Worm (Caenorhabditis elegans) whole organism, late embryonic: Measurements from ENCODE around the gene Y73C8C.3.

Experiments
- Y22D7AL.16 ChIP-seq: sonication (generic microtip); optimal IDR thresholded peaks from 2 replicates; lab custom pipeline; 2016; ENCODE audit warnings: missing genetic modification characterization, missing compliant biosample characterization
- ama-1 ChIP-seq: fragments of 150-350 bp; optimal IDR thresholded peaks from 2 replicates; lab custom pipeline; 2014
- pros-1 ChIP-seq: fragments of 150-350 bp; optimal IDR thresholded peaks from 2 replicates; lab custom pipeline; 2014; ENCODE audit warnings: missing biosample characterization, missing genetic modification reagents, missing genetic modification characterization

DNA sequence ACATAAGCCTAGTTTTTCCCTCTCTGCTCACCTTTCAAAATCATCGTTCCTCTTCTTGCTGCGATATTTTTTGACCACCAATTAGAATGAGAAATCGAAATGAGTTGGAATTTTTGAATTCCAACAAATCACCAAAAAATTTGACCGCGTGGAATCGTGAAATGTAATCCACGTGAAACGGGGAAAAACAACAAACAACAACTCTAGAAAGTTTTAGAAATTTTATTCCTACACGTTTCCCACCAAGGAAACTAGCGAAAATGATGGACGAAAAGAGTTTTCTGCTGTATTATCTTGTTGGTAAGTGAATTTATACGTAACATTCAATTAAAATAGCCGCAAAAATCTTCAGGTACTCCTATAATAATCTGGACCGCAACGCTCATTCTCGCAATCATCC lies 23.4 kb downstream of the Y73C8C.3 start, which contains the start of the genes irld-3 and F02C9.1:
- TF ChIP-seq pros-1 (tag; lab: Kevin White, UChicago), result no peak
- TF ChIP-seq Y22D7AL.16 (tag; lab: Kevin White, UChicago), result no peak
- no peak for TF ChIP-seq ama-1 (lab: Kevin White, UChicago)
